Worm (Caenorhabditis elegans) whole organism, young adult: ENCODE results near the gene lmd-3.

Experiments
- B0019.2 ChIP-seq: fragments of 200-800 bp; sonication (Bioruptor generic); conservative IDR thresholded peaks from 2 replicates; pipeline ENCODE4 v1.3.6; 2022; ENCODE audit warnings: missing genetic modification reagents, missing genetic modification characterization, missing compliant biosample characterization
- D2030.7 ChIP-seq: fragments of 200-800 bp; sonication (Bioruptor generic); IDR thresholded peaks from 2 replicates; pipeline ENCODE4 v1.3.6; 2022; ENCODE audit warnings: missing genetic modification reagents, missing genetic modification characterization, missing compliant biosample characterization
- F33H1.4 ChIP-seq: fragments of 200-800 bp; sonication (Bioruptor generic); IDR thresholded peaks from 2 replicates; pipeline ENCODE4 v1.3.6; 2022; ENCODE audit warnings: missing genetic modification reagents, missing genetic modification characterization, missing compliant biosample characterization
- ama-1 ChIP-seq, 3 experiments: fragments of 150-350 bp in 1 of 3; sonication (generic microtip) in 2 of 3; optimal IDR thresholded peaks; 2 replicates each; lab custom pipeline; 2014 to 2018; ENCODE audit warnings: missing biosample characterization in 2 of 3, missing genetic modification characterization in 2 of 3, missing genetic modification reagents in 2 of 3
- atf-7 ChIP-seq: sonication (generic microtip); optimal IDR thresholded peaks from 2 replicates; lab custom pipeline; 2017; ENCODE audit warnings: mild to moderate bottlenecking, missing genetic modification characterization, missing compliant biosample characterization
- ceh-100 ChIP-seq: fragments of 200-800 bp; sonication (Bioruptor generic); IDR thresholded peaks from 2 replicates; pipeline ENCODE4 v1.3.6; 2022; ENCODE audit warnings: missing genetic modification reagents, missing genetic modification characterization, missing compliant biosample characterization
- die-1 ChIP-seq: sonication (generic microtip); optimal IDR thresholded peaks from 2 replicates; lab custom pipeline; 2016; ENCODE audit warnings: missing genotype, mild to moderate bottlenecking, missing genetic modification characterization, missing compliant biosample characterization
- dpl-1 ChIP-seq: fragments of 150-350 bp; optimal IDR thresholded peaks from 2 replicates; lab custom pipeline; 2014; ENCODE audit warnings: missing biosample characterization, missing genetic modification reagents, missing genetic modification characterization
- him-1 ChIP-seq: sonication (generic microtip); optimal IDR thresholded peaks from 2 replicates; lab custom pipeline; 2016; ENCODE audit warnings: missing genotype, missing genetic modification reagents, missing genetic modification characterization, missing compliant biosample characterization
- pha-4 ChIP-seq: fragments of 150-350 bp; sonication (generic microtip); optimal IDR thresholded peaks from 2 replicates; lab custom pipeline; 2014; ENCODE audit warnings: missing biosample characterization, missing genetic modification reagents, missing genetic modification characterization
- snpc-3.4 ChIP-seq: sonication (generic microtip); optimal IDR thresholded peaks from 2 replicates; lab custom pipeline; 2017; ENCODE audit warnings: missing genetic modification characterization, mild to moderate bottlenecking, missing compliant biosample characterization, antibody characterized with exemption, moderate library complexity, missing genotype, missing genetic modification reagents
- ztf-26 ChIP-seq: sonication (generic microtip); optimal IDR thresholded peaks from 2 replicates; lab custom pipeline; 2017; ENCODE audit warnings: missing genetic modification characterization, missing compliant biosample characterization
- ztf-6 ChIP-seq: fragments of 200-800 bp; sonication (Bioruptor generic); IDR thresholded peaks from 2 replicates; pipeline ENCODE4 v1.3.6; 2022; ENCODE audit warnings: missing genetic modification reagents, missing genetic modification characterization, missing compliant biosample characterization

DNA sequence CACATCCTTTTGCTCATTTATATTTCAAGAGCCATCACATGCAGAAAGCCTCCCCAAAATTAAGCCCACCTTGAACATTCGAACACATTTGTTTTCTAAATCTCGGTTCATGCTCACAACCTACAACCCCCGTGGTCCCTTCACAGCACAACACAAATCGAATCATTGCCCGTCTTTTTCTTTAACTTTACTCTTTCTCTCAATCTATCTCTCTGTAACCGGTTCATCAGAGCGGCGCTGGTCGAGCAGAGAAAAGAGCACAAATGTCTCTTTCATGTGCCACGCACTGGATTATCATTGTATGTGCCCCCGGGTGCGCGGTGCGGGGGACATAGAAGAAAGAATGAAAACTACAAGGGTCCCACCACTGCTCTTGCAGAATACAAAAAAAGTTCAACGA is 9.3 kb downstream of the lmd-3 start:
- TF ChIP-seq D2030.7 (GFP tag; lab: Robert Waterston, UW) (no peak), B0019.2 (GFP tag; lab: Robert Waterston, UW) (no peak), ama-1 (optimal IDR thresholded peaks at IDR 0.05; lab: Kevin White, UChicago) (no peak), ama-1 (GFP tag; optimal IDR thresholded peaks at IDR 0.05; lab: Kevin White, UChicago) (no peak), ztf-6 (GFP tag; lab: Robert Waterston, UW) (no peak), snpc-3.4 (tag; lab: Kevin White, UChicago) (no peak), ztf-26 (tag; lab: Kevin White, UChicago) (no peak), dpl-1 (GFP tag; lab: Kevin White, UChicago) (no peak), pha-4 (tag; lab: Kevin White, UChicago) (no peak), F33H1.4 (GFP tag; lab: Robert Waterston, UW) (no peak), ceh-100 (GFP tag; lab: Robert Waterston, UW) (no peak), die-1 (tag; lab: Kevin White, UChicago) (no peak), him-1 (tag; lab: Kevin White, UChicago) (no peak), atf-7 (no peak)
